Fruit fly (Drosophila melanogaster) whole organism, adult: ENCODE results near the gene CG1537.
"Not testable (repeated sequence)": the region's sequence is repeated elsewhere in the genome, so short reads cannot be mapped to it uniquely, and the experiment has no call there.

Experiments used
- CG11617 ChIP-seq: fragments of 200-800 bp; sonication (Bioruptor generic); optimal IDR thresholded peaks from 2 replicates; lab custom pipeline; 2017; ENCODE audit warnings: mild to moderate bottlenecking, missing biosample characterization, missing genetic modification reagents, missing genetic modification characterization
- CG12768 ChIP-seq: fragments of 200-800 bp; sonication (Bioruptor generic); optimal IDR thresholded peaks from 2 replicates; lab custom pipeline; 2017; ENCODE audit warnings: missing biosample characterization, missing genetic modification characterization, mild to moderate bottlenecking, moderate library complexity, missing genetic modification reagents
- CG14711 ChIP-seq: fragments of 200-800 bp; sonication (Bioruptor generic); optimal IDR thresholded peaks from 2 replicates; lab custom pipeline; 2018; ENCODE audit warnings: missing biosample characterization, mild to moderate bottlenecking, missing genetic modification characterization, moderate library complexity
- CG1620 ChIP-seq: fragments of 200-800 bp; sonication (Bioruptor generic); optimal IDR thresholded peaks from 2 replicates; lab custom pipeline; 2016; ENCODE audit warnings: missing biosample characterization, missing genetic modification characterization
- CG33017 ChIP-seq: fragments of 200-800 bp; sonication (Bioruptor generic); optimal IDR thresholded peaks from 2 replicates; lab custom pipeline; 2018; ENCODE audit warnings: missing biosample characterization, mild to moderate bottlenecking, missing genetic modification characterization, moderate library complexity
- CG5204 ChIP-seq: fragments of 200-800 bp; sonication (Bioruptor generic); optimal IDR thresholded peaks from 2 replicates; lab custom pipeline; 2016; ENCODE audit warnings: missing biosample characterization, missing genetic modification characterization
- CG7045 ChIP-seq: fragments of 200-800 bp; sonication (Bioruptor generic); optimal IDR thresholded peaks from 2 replicates; lab custom pipeline; 2017; ENCODE audit warnings: missing biosample characterization, mild to moderate bottlenecking, missing genetic modification characterization
- CG7101 ChIP-seq: fragments of 200-800 bp; sonication (Bioruptor generic); optimal IDR thresholded peaks from 2 replicates; lab custom pipeline; 2018; ENCODE audit warnings: missing biosample characterization, mild to moderate bottlenecking, missing genetic modification characterization, moderate library complexity
- Clk ChIP-seq: fragments of 200-800 bp; sonication (Bioruptor generic); optimal IDR thresholded peaks from 2 replicates; lab custom pipeline; 2017; ENCODE audit warnings: missing biosample characterization, missing genetic modification characterization
- Crg-1 ChIP-seq: fragments of 200-800 bp; sonication (Bioruptor generic); optimal IDR thresholded peaks from 2 replicates; lab custom pipeline; 2016; ENCODE audit warnings: missing biosample characterization, missing genetic modification characterization
- Hr96 ChIP-seq: fragments of 200-800 bp; sonication (Bioruptor generic); optimal IDR thresholded peaks from 2 replicates; lab custom pipeline; 2016; ENCODE audit warnings: missing biosample characterization, missing genetic modification characterization
- Mnt ChIP-seq: fragments of 200-800 bp; sonication (Bioruptor generic); optimal IDR thresholded peaks from 2 replicates; lab custom pipeline; 2016; ENCODE audit warnings: missing biosample characterization, mild to moderate bottlenecking, missing genetic modification characterization
- bab1 ChIP-seq: fragments of 200-800 bp; sonication (Bioruptor generic); optimal IDR thresholded peaks from 3 replicates; lab custom pipeline; 2019; ENCODE audit warnings: missing biosample characterization, mild to moderate bottlenecking, missing genetic modification characterization, moderate library complexity
- cic ChIP-seq: fragments of 200-800 bp; sonication (Bioruptor generic); optimal IDR thresholded peaks from 2 replicates; lab custom pipeline; 2017; ENCODE audit warnings: missing biosample characterization, mild to moderate bottlenecking, missing genetic modification characterization, moderate library complexity
- cnc ChIP-seq, 2 experiments: fragments of >200 bp; optimal IDR thresholded peaks; 2 replicates each; lab custom pipeline; 2017
- kay ChIP-seq: fragments of 200-800 bp; sonication (Bioruptor generic); peaks from one replicate; lab custom pipeline; 2016; ENCODE audit warnings: missing biosample characterization, missing genetic modification characterization, borderline replicate concordance
- ovo ChIP-seq: fragments of 200-800 bp; sonication (Bioruptor generic); optimal IDR thresholded peaks from 2 replicates; lab custom pipeline; 2016; ENCODE audit warnings: missing biosample characterization, missing genetic modification characterization
- pad ChIP-seq: fragments of 200-800 bp; sonication (Bioruptor generic); optimal IDR thresholded peaks from 3 replicates; lab custom pipeline; 2017; ENCODE audit warnings: missing biosample characterization, missing genetic modification characterization, mild to moderate bottlenecking, moderate library complexity, missing genetic modification reagents
- tj ChIP-seq: fragments of 200-800 bp; sonication (Bioruptor generic); optimal IDR thresholded peaks from 3 replicates; lab custom pipeline; 2017; ENCODE audit warnings: missing biosample characterization, mild to moderate bottlenecking, missing genetic modification characterization, moderate library complexity
- toe ChIP-seq: fragments of 200-800 bp; sonication (Bioruptor generic); optimal IDR thresholded peaks from 2 replicates; lab custom pipeline; 2016; ENCODE audit warnings: missing biosample characterization, missing genetic modification characterization

CG1537 gene

dm6 chrX:11063070-11063469 is at the start of gene CG1537:
Gene CG1537 (minus strand): TSS chrX:11063170.
- no peak for TF ChIP-seq cnc (optimal IDR thresholded peaks at IDR 0.05; lab: Kevin White, UChicago)
- no peak for TF ChIP-seq CG1620 (GFP tag; lab: Kevin White, UChicago)
- TF ChIP-seq kay, result no peak
- no peak for TF ChIP-seq Mnt (GFP tag; lab: Kevin White, UChicago)
- TF ChIP-seq CG7045 (GFP tag; lab: Kevin White, UChicago), result no peak
- TF ChIP-seq pad, result no peak
- TF ChIP-seq Clk (GFP tag; lab: Kevin White, UChicago), result no peak
- TF ChIP-seq tj (GFP tag; lab: Kevin White, UChicago), result no peak
- TF ChIP-seq CG33017 (tag; lab: Kevin White, UChicago), result no peak

- TF ChIP-seq tj (GFP tag; lab: Kevin White, UChicago) (no peak), Clk (GFP tag; lab: Kevin White, UChicago) (no peak), cnc (optimal IDR thresholded peaks at IDR 0.05; lab: Kevin White, UChicago) (no peak), CG7045 (GFP tag; lab: Kevin White, UChicago) (no peak), ovo (GFP tag; lab: Kevin White, UChicago) (no peak), CG12768 (GFP tag; lab: Kevin White, UChicago) (no peak), Mnt (GFP tag; lab: Kevin White, UChicago) (no peak), Hr96 (no peak), CG7101 (tag; lab: Kevin White, UChicago) (no peak)
Measured at dm6 chrX:11109670-11110069, 46.7 kb upstream of the CG1537 start.

- no peak for TF ChIP-seq bab1 (GFP tag; lab: Kevin White, UChicago)
- TF ChIP-seq CG7101 (tag; lab: Kevin White, UChicago), result peak; percentile 2
- no peak for TF ChIP-seq CG1620 (GFP tag; lab: Kevin White, UChicago)
- TF ChIP-seq pad, result peak; percentile 2
- TF ChIP-seq CG12768 (GFP tag; lab: Kevin White, UChicago), result no peak
- TF ChIP-seq CG33017 (tag; lab: Kevin White, UChicago), result peak; percentile 22
- TF ChIP-seq CG11617 (GFP tag; lab: Kevin White, UChicago), result peak; percentile 12
- TF ChIP-seq Hr96, result no peak
- no peak for TF ChIP-seq CG7045 (GFP tag; lab: Kevin White, UChicago)
- no peak for TF ChIP-seq Clk (GFP tag; lab: Kevin White, UChicago)
- TF ChIP-seq toe (GFP tag; lab: Kevin White, UChicago), result no peak
- TF ChIP-seq tj (GFP tag; lab: Kevin White, UChicago), result no peak
- TF ChIP-seq Crg-1 (GFP tag; lab: Kevin White, UChicago), result peak; percentile 20
- TF ChIP-seq CG14711 (tag; lab: Kevin White, UChicago), result peak; percentile 36
- no peak for TF ChIP-seq CG5204 (GFP tag; lab: Kevin White, UChicago)
- no peak for TF ChIP-seq ovo (GFP tag; lab: Kevin White, UChicago)
- peak; percentile 100 for TF ChIP-seq Mnt (GFP tag; lab: Kevin White, UChicago)
- no peak for TF ChIP-seq kay
- no peak for TF ChIP-seq cic
- TF ChIP-seq cnc (optimal IDR thresholded peaks at IDR 0.05; lab: Kevin White, UChicago), result no peak
Measured at dm6 chrX:11108845-11109450, 46.0 kb upstream of the CG1537 start.

- peak; percentile 3 for TF ChIP-seq cic
- peak; percentile 58 for TF ChIP-seq CG14711 (tag; lab: Kevin White, UChicago)
- TF ChIP-seq ovo (GFP tag; lab: Kevin White, UChicago), result peak; percentile 61
- TF ChIP-seq CG7101 (tag; lab: Kevin White, UChicago), result peak; percentile 76
- TF ChIP-seq pad, result peak; percentile 37
- no peak for TF ChIP-seq CG12768 (GFP tag; lab: Kevin White, UChicago)
- TF ChIP-seq Mnt (GFP tag; lab: Kevin White, UChicago), result no peak
- peak; percentile 84 for TF ChIP-seq bab1 (GFP tag; lab: Kevin White, UChicago)
- TF ChIP-seq toe (GFP tag; lab: Kevin White, UChicago), result peak; percentile 33
- peak; percentile 12 for TF ChIP-seq CG33017 (tag; lab: Kevin White, UChicago)
- no peak for TF ChIP-seq CG7045 (GFP tag; lab: Kevin White, UChicago)
- TF ChIP-seq Crg-1 (GFP tag; lab: Kevin White, UChicago), result peak; percentile 14
- TF ChIP-seq Clk (GFP tag; lab: Kevin White, UChicago), result no peak
- TF ChIP-seq CG1620 (GFP tag; lab: Kevin White, UChicago), result peak; percentile 73
- no peak for TF ChIP-seq CG5204 (GFP tag; lab: Kevin White, UChicago)
- no peak for TF ChIP-seq kay
- peak; percentile 56 for TF ChIP-seq Hr96
- TF ChIP-seq cnc (optimal IDR thresholded peaks at IDR 0.05; lab: Kevin White, UChicago), result no peak
- TF ChIP-seq tj (GFP tag; lab: Kevin White, UChicago), result peak; percentile 47
- no peak for TF ChIP-seq CG11617 (GFP tag; lab: Kevin White, UChicago)
Measured at dm6 chrX:11108148-11108844, 45.3 kb upstream of the CG1537 start, which contains the start of gene Hsp60A. Gene Hsp60A (plus strand): TSS chrX:11108482.

DNA sequence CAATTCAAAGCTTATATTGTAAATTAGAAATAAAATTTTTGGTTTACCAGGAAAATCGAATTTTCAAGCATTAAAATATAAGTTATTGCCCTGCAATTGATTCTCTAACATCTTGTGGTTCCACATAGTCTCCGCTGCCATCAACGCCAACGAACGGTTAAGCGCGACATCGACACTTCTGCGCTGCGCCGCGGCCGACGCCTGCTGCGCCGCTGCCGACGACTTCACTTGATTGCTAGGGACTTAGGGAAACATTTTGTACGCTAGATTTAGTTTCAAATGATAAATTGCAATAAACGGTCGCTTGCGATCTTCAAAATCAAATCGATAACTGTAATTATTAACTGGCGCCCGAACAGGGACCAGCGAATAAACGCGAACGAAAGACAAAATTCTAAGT is 33.0 kb upstream of the CG1537 start, which contains the start of gene CG42249:
Gene CG42249 (plus strand): TSS at position 301 of the 400 bp plus-strand sequence.
- not testable (repeated sequence) for TF ChIP-seq Hr96; cnc (optimal IDR thresholded peaks at IDR 0.05; lab: Kevin White, UChicago); tj (GFP tag; lab: Kevin White, UChicago)
